Worm (Caenorhabditis elegans): ENCODE results near the gene C49C8.5.

The C49C8.5 gene

DNA sequence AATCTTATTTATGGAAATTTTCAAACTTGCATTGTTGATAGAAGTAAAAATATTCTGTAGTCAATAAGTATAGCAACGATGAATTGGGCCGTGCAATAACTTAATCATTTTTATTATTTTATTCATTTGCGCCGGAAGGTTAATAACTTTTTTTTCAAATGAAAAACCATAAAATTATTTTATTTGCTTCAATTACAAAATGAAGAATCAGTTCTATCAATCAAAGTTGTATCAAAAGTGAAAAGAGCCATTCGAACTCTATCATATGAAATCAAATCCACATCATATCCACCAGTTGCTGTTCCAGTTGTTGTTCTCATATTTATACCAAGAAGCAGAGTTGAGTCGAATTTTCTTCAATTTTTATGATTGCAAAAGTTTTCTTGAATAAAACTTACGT, 5.0 kb downstream of the C49C8.5 start, which contains the start of gene cyp-33E1:
Gene cyp-33E1, minus strand, starts transcription at position 101 of the 400 bp plus-strand sequence.
- TF ChIP-seq aly-1 (tag; optimal IDR thresholded peaks at IDR 0.05): no peak
- no peak for TF ChIP-seq pes-1 (GFP tag; IDR thresholded peaks at IDR 0.05)
- no peak for TF ChIP-seq B0310.2 (tag; optimal IDR thresholded peaks at IDR 0.05)
- no peak for TF ChIP-seq sea-1 (GFP tag; conservative IDR thresholded peaks at IDR 0.05)
- TF ChIP-seq hmg-4 (GFP tag; optimal IDR thresholded peaks at IDR 0.05): no peak
- no peak for TF ChIP-seq hnd-1 (tag; optimal IDR thresholded peaks at IDR 0.05)
- no peak for TF ChIP-seq ama-1 (optimal IDR thresholded peaks at IDR 0.05)
- TF ChIP-seq ets-7 (tag; optimal IDR thresholded peaks at IDR 0.05): no peak
- TF ChIP-seq hmbx-1 (tag; optimal IDR thresholded peaks at IDR 0.05): no peak
- no peak for TF ChIP-seq F13C5.2 (tag; optimal IDR thresholded peaks at IDR 0.05)
- no peak for TF ChIP-seq scrt-1 (GFP tag; IDR thresholded peaks at IDR 0.05)
- TF ChIP-seq ceh-36 (tag; optimal IDR thresholded peaks at IDR 0.05): no peak
- no peak for TF ChIP-seq tbx-37 (GFP tag; conservative IDR thresholded peaks at IDR 0.05)

DNA sequence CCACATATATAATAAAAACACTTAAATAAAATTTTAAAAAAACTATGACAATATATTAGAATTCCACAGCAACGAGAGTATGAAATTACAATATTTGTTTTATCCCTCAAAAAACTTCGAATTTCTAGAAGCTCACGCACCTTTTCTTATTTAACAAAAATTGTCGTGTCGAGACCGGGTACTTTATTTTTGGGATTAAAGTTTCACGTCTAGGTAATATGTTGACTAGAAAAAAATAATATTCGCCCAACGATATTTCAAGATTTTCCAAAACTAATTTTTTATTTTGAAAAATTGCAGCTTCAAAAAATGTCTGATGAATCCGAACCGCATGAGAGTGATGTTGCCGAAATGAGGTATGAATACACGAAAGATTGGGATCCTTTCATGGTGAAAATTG, 9.0 kb downstream of the C49C8.5 start, which contains the start of gene C49C8.3:
Gene C49C8.3, plus strand, starts transcription at position 301 of the 400 bp plus-strand sequence.
- TF ChIP-seq tra-4 (tag; optimal IDR thresholded peaks at IDR 0.05): no peak
- no peak for TF ChIP-seq hnd-1 (tag; optimal IDR thresholded peaks at IDR 0.05)
- no peak for TF ChIP-seq sea-1 (GFP tag; conservative IDR thresholded peaks at IDR 0.05)
- TF ChIP-seq tbx-11 (GFP tag; IDR thresholded peaks at IDR 0.05): no peak
- no peak for TF ChIP-seq flt-1 (GFP tag; IDR thresholded peaks at IDR 0.05)
- TF ChIP-seq ets-7 (tag; optimal IDR thresholded peaks at IDR 0.05): no peak
- TF ChIP-seq F13C5.2 (tag; optimal IDR thresholded peaks at IDR 0.05): no peak
- no peak for TF ChIP-seq ceh-36 (tag; optimal IDR thresholded peaks at IDR 0.05)

ce11 chrIV:8638761-8639160, 14.7 kb downstream of the C49C8.5 start, which contains the start of gene F42A9.9:
Gene F42A9.9 (minus strand): TSS chrIV:8638861.
- TF ChIP-seq hmbx-1 (tag; optimal IDR thresholded peaks at IDR 0.05): no peak
- no peak for TF ChIP-seq hnd-1 (tag; optimal IDR thresholded peaks at IDR 0.05)
- TF ChIP-seq ets-7 (tag; optimal IDR thresholded peaks at IDR 0.05): no peak
- no peak for TF ChIP-seq sea-1 (GFP tag; conservative IDR thresholded peaks at IDR 0.05)
- no peak for TF ChIP-seq ceh-36 (tag; optimal IDR thresholded peaks at IDR 0.05)
- TF ChIP-seq aly-1 (tag; optimal IDR thresholded peaks at IDR 0.05): no peak
- TF ChIP-seq tbx-37 (GFP tag; conservative IDR thresholded peaks at IDR 0.05): no peak

DNA sequence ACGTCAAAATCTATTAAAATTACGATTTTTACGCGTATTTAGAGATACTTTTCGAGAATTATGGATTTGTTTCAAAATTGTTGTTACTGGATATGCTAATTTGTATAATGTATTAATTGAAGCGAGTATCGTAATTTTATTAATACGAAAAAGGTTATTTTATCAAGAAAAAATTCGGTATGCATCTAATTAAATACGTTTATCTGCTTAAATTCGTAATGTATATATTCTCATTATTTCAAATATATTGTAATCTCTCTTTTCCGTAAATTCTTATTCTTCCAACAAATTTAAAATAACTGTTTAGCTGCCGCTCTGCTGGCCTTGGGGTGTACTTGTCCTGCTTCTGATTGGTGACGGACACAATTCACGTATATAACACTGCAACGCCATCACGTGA, 22.4 kb downstream of the C49C8.5 start, which contains the start of gene dgk-4:
Gene dgk-4, plus strand, starts transcription at position 301 of the 400 bp plus-strand sequence.
- TF ChIP-seq flt-1 (GFP tag; IDR thresholded peaks at IDR 0.05): no peak
- no peak for TF ChIP-seq ets-7 (tag; optimal IDR thresholded peaks at IDR 0.05)
- no peak for TF ChIP-seq ceh-13 (GFP tag; optimal IDR thresholded peaks at IDR 0.05)
- no peak for TF ChIP-seq tbx-37 (GFP tag; conservative IDR thresholded peaks at IDR 0.05)
- no peak for TF ChIP-seq ama-1 (optimal IDR thresholded peaks at IDR 0.05)
- no peak for TF ChIP-seq scrt-1 (GFP tag; IDR thresholded peaks at IDR 0.05)
- TF ChIP-seq aly-1 (tag; optimal IDR thresholded peaks at IDR 0.05): no peak
- TF ChIP-seq hmbx-1 (tag; optimal IDR thresholded peaks at IDR 0.05): no peak
- no peak for TF ChIP-seq hnd-1 (tag; optimal IDR thresholded peaks at IDR 0.05)
- no peak for TF ChIP-seq tbx-11 (GFP tag; IDR thresholded peaks at IDR 0.05)

ce11 chrIV:8630243-8630642, 23.2 kb downstream of the C49C8.5 start:
- TF ChIP-seq ama-1 (optimal IDR thresholded peaks at IDR 0.05) (no peak), ceh-13 (GFP tag; optimal IDR thresholded peaks at IDR 0.05) (no peak), tra-4 (tag; optimal IDR thresholded peaks at IDR 0.05) (no peak)

ce11 chrIV:8629609-8630052, 23.8 kb downstream of the C49C8.5 start:
- TF ChIP-seq F13C5.2 (tag; optimal IDR thresholded peaks at IDR 0.05) (no peak), flt-1 (GFP tag; IDR thresholded peaks at IDR 0.05) (no peak), tbx-11 (GFP tag; IDR thresholded peaks at IDR 0.05) (0 out of 2 replicates have a peak, but pooled peaks have one; percentile 43), ceh-36 (tag; optimal IDR thresholded peaks at IDR 0.05) (no peak)

DNA sequence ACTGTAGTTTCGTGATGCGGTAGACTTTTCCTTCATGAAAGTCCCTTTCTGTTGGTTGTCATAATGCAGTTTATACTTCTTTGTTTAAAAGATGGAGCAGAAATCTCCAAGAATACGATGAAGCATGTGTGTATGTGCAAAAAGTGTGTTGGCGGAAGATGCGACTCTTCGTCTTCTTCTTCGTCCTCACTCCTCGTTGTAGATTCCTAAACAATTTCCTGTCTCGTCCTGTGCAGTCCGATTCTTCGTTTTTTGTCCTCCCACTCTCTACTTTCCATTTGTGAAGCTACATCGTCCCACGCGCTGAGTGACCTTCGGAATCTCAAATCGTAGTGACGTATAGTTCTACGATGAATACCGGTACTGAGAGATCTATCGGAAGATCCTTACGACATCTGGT, 25.2 kb downstream of the C49C8.5 start:
- TF ChIP-seq ceh-36 (tag; optimal IDR thresholded peaks at IDR 0.05) (no peak), tbx-37 (GFP tag; conservative IDR thresholded peaks at IDR 0.05) (no peak), tra-4 (tag; optimal IDR thresholded peaks at IDR 0.05) (no peak), aly-1 (tag; optimal IDR thresholded peaks at IDR 0.05) (no peak), flt-1 (GFP tag; IDR thresholded peaks at IDR 0.05) (no peak), F13C5.2 (tag; optimal IDR thresholded peaks at IDR 0.05) (no peak), hmbx-1 (tag; optimal IDR thresholded peaks at IDR 0.05) (no peak), B0310.2 (tag; optimal IDR thresholded peaks at IDR 0.05) (no peak), ama-1 (optimal IDR thresholded peaks at IDR 0.05) (no peak), hnd-1 (tag; optimal IDR thresholded peaks at IDR 0.05) (no peak), tbx-11 (GFP tag; IDR thresholded peaks at IDR 0.05) (no peak), ets-7 (tag; optimal IDR thresholded peaks at IDR 0.05) (no peak), sea-1 (GFP tag; conservative IDR thresholded peaks at IDR 0.05) (no peak), ceh-13 (GFP tag; optimal IDR thresholded peaks at IDR 0.05) (no peak)

DNA sequence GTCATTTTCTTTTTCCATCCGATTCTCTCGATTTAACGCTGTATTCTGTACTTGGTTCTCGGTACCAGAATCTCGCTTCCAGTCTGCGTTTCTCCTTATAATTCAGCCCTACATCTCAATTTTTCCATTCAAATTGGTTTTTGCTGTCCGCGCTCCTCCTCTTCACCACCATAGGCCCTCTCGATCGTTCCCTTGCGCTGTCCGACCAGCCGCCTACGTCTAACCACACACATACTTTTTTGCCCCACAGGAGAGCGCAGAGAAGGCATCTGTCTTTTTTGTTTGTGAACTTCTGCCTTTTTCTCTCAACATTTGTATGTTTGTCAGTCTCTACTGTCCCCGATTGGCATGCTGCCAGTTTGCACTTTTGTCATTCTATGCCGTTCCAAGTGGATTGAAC, 26.1 kb downstream of the C49C8.5 start, which contains the start of gene F42A9.11:
Gene F42A9.11, plus strand, starts transcription at position 310 of the 400 bp plus-strand sequence.
- TF ChIP-seq hmg-4 (GFP tag; optimal IDR thresholded peaks at IDR 0.05) (peak; percentile 12), aly-1 (tag; optimal IDR thresholded peaks at IDR 0.05) (peak; percentile 40), ets-7 (tag; optimal IDR thresholded peaks at IDR 0.05) (no peak), ceh-36 (tag; optimal IDR thresholded peaks at IDR 0.05) (no peak), hnd-1 (tag; optimal IDR thresholded peaks at IDR 0.05) (no peak), tbx-37 (GFP tag; conservative IDR thresholded peaks at IDR 0.05) (no peak)
